Fruit fly (Drosophila melanogaster) whole organism: ENCODE measurements around the gene RpL13.

Experiments used
- CG8478 ChIP-seq: fragments of >200 bp; optimal IDR thresholded peaks from 2 replicates; lab custom pipeline; 2018; ENCODE audit warnings: inconsistent platforms
- Dll ChIP-seq: fragments of >200 bp; optimal IDR thresholded peaks from 2 replicates; lab custom pipeline; 2017

dm6 chr2L:9949178-9950062 lies 17.7 kb upstream of the RpL13 start:
- TF ChIP-seq CG8478 (no peak), Dll (lab: Kevin White, UChicago) (no peak)
